Worm (Caenorhabditis elegans): ENCODE results near the gene bath-26.

The bath-26 gene

ce11 chrII:1589845-1590244, 10.7 kb downstream of the bath-26 start, which contains the start of gene T07H3.7:
TSS of gene T07H3.7 (minus strand) at chrII:1589945.
- TF ChIP-seq sptf-1 (tag; optimal IDR thresholded peaks at IDR 0.05) = no peak
- no peak for TF ChIP-seq unc-98 (GFP tag; IDR thresholded peaks at IDR 0.05)
- no peak for TF ChIP-seq ceh-88 (GFP tag; IDR thresholded peaks at IDR 0.05)
- TF ChIP-seq dsc-1 (tag; optimal IDR thresholded peaks at IDR 0.05) = no peak
- no peak for TF ChIP-seq lsy-2 (tag; optimal IDR thresholded peaks at IDR 0.05)
- no peak for TF ChIP-seq nhr-12 (tag; optimal IDR thresholded peaks at IDR 0.05)
- no peak for TF ChIP-seq lin-13 (GFP tag; optimal IDR thresholded peaks at IDR 0.05)
- TF ChIP-seq lin-15B (tag; optimal IDR thresholded peaks at IDR 0.05) = no peak
- no peak for TF ChIP-seq C34B4.2 (tag; optimal IDR thresholded peaks at IDR 0.05)
- no peak for TF ChIP-seq tbx-2 (tag; optimal IDR thresholded peaks at IDR 0.05)
- no peak for TF ChIP-seq hpl-2 (GFP tag; optimal IDR thresholded peaks at IDR 0.05)
- TF ChIP-seq blmp-1 (tag; optimal IDR thresholded peaks at IDR 0.05) = no peak
- no peak for TF ChIP-seq pag-3 (tag; optimal IDR thresholded peaks at IDR 0.05; ENCODE audit: borderline replicate concordance, insufficient read depth)
- TF ChIP-seq nhr-84 (tag; optimal IDR thresholded peaks at IDR 0.05) = no peak

ce11 chrII:1586305-1586704, 14.3 kb downstream of the bath-26 start, which contains the start of gene T07H3.8:
TSS of gene T07H3.8 (plus strand) at chrII:1586605.
- no peak for TF ChIP-seq nhr-19 (GFP tag; conservative IDR thresholded peaks at IDR 0.05)
- TF ChIP-seq tbx-2 (tag; optimal IDR thresholded peaks at IDR 0.05) = no peak
- TF ChIP-seq unc-62 (GFP tag; optimal IDR thresholded peaks at IDR 0.05) = no peak
- TF ChIP-seq elt-3 (tag; optimal IDR thresholded peaks at IDR 0.05) = no peak
- TF ChIP-seq sox-4 (tag; optimal IDR thresholded peaks at IDR 0.05) = no peak
- TF ChIP-seq ceh-88 (GFP tag; IDR thresholded peaks at IDR 0.05) = no peak
- TF ChIP-seq egl-13 (tag; optimal IDR thresholded peaks at IDR 0.05) = no peak
- TF ChIP-seq fkh-10 (GFP tag; optimal IDR thresholded peaks at IDR 0.05) = no peak
- TF ChIP-seq efl-1 (optimal IDR thresholded peaks at IDR 0.05) = no peak
- TF ChIP-seq efl-1 (GFP tag; optimal IDR thresholded peaks at IDR 0.05 in 1 of 2) = no peak
- TF ChIP-seq lin-35 (GFP tag; optimal IDR thresholded peaks at IDR 0.05) = no peak
- TF ChIP-seq ztf-11 (tag; optimal IDR thresholded peaks at IDR 0.05) = no peak
- TF ChIP-seq C34B4.2 (tag; optimal IDR thresholded peaks at IDR 0.05) = no peak
- TF ChIP-seq dsc-1 (tag; optimal IDR thresholded peaks at IDR 0.05) = no peak
- no peak for TF ChIP-seq swsn-7 (tag; optimal IDR thresholded peaks at IDR 0.05)
- TF ChIP-seq pqm-1 (tag; optimal IDR thresholded peaks at IDR 0.05) = no peak
- no peak for TF ChIP-seq dpl-1 (GFP tag; optimal IDR thresholded peaks at IDR 0.05)
- TF ChIP-seq irx-1 (tag; optimal IDR thresholded peaks at IDR 0.05) = no peak
- no peak for TF ChIP-seq pag-3 (tag; optimal IDR thresholded peaks at IDR 0.05; ENCODE audit: borderline replicate concordance, insufficient read depth)

- no peak for TF ChIP-seq nhr-85 (tag)
- TF ChIP-seq fos-1 (tag; optimal IDR thresholded peaks at IDR 0.05) = no peak
- TF ChIP-seq nhr-76 (tag; optimal IDR thresholded peaks at IDR 0.05) = no peak
- TF ChIP-seq fkh-10 (GFP tag; optimal IDR thresholded peaks at IDR 0.05) = no peak
- no peak for TF ChIP-seq nhr-28 (tag; optimal IDR thresholded peaks at IDR 0.05)
- no peak for TF ChIP-seq swsn-7 (tag; optimal IDR thresholded peaks at IDR 0.05)
- TF ChIP-seq skn-1 (tag; optimal IDR thresholded peaks at IDR 0.05) = no peak
- no peak for TF ChIP-seq egl-27 (tag; optimal IDR thresholded peaks at IDR 0.05)
- TF ChIP-seq unc-130 (tag; optimal IDR thresholded peaks at IDR 0.05) = no peak
- no peak for TF ChIP-seq unc-86 (tag; optimal IDR thresholded peaks at IDR 0.05)
- TF ChIP-seq nhr-84 (tag; optimal IDR thresholded peaks at IDR 0.05) = no peak
- TF ChIP-seq lir-3 (tag; optimal IDR thresholded peaks at IDR 0.05; ENCODE audit: poor library complexity) = no peak
- TF ChIP-seq nhr-20 (tag; optimal IDR thresholded peaks at IDR 0.05) = no peak
- TF ChIP-seq C34B4.2 (tag; optimal IDR thresholded peaks at IDR 0.05) = no peak
Measured at ce11 chrII:1584140-1584539, 16.4 kb downstream of the bath-26 start, which contains the start of gene clec-21. TSS of gene clec-21 (minus strand) at chrII:1584240.

- no peak for TF ChIP-seq nhr-90 (tag; optimal IDR thresholded peaks at IDR 0.05; ENCODE audit: poor library complexity)
- TF ChIP-seq lin-14 (GFP tag; optimal IDR thresholded peaks at IDR 0.05) = no peak
- TF ChIP-seq ceh-88 (GFP tag; IDR thresholded peaks at IDR 0.05) = no peak
- TF ChIP-seq elt-2 (tag; optimal IDR thresholded peaks at IDR 0.05) = peak; percentile 22
- TF ChIP-seq sup-37 (GFP tag; optimal IDR thresholded peaks at IDR 0.05) = no peak
Measured at ce11 chrII:1579886-1580285, 20.7 kb downstream of the bath-26 start, which contains the start of gene math-38. TSS of gene math-38 (minus strand) at chrII:1579986.
